Worm (Caenorhabditis elegans): ENCODE data around the gene F59B1.8.
"Not testable (repeated sequence)": the region's sequence is repeated elsewhere in the genome, so short reads cannot be mapped to it uniquely, and the experiment has no call there.

The F59B1.8 gene

DNA sequence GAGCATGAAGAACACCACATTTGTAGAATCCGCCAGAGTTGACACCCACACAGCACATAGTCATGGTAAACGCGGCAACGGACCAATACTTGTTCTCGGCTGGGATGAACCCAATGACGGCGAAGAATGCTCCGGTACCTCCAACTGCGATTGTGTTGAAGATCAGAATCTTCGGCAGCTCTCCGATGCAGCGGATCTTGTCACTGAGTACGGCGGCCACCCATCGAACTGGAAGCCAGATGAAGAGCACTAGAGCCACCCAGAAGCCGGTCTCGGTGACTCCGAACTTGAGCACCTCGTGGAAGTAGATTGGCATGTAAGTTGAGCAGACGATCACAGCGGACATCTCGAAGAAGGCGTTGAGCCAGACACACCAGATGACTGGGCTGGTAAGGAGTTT is 31.0 kb downstream of the F59B1.8 start:
- TF ChIP-seq drap-1 (GFP tag; optimal IDR thresholded peaks at IDR 0.05), result no peak
- TF ChIP-seq cnd-1 (tag; optimal IDR thresholded peaks at IDR 0.05), result no peak
- no peak for TF ChIP-seq pha-4 (tag; optimal IDR thresholded peaks at IDR 0.05)
- TF ChIP-seq ceh-83 (GFP tag; optimal IDR thresholded peaks at IDR 0.05), result no peak
- no peak for TF ChIP-seq nhr-12 (tag; optimal IDR thresholded peaks at IDR 0.05)
- TF ChIP-seq tbx-8 (GFP tag; optimal IDR thresholded peaks at IDR 0.05), result no peak
- TF ChIP-seq lin-32 (GFP tag; optimal IDR thresholded peaks at IDR 0.05), result no peak
- no peak for TF ChIP-seq lsy-2 (tag; optimal IDR thresholded peaks at IDR 0.05)
- TF ChIP-seq elt-1 (tag; optimal IDR thresholded peaks at IDR 0.05; ENCODE audit: borderline replicate concordance, insufficient read depth), result no peak

DNA sequence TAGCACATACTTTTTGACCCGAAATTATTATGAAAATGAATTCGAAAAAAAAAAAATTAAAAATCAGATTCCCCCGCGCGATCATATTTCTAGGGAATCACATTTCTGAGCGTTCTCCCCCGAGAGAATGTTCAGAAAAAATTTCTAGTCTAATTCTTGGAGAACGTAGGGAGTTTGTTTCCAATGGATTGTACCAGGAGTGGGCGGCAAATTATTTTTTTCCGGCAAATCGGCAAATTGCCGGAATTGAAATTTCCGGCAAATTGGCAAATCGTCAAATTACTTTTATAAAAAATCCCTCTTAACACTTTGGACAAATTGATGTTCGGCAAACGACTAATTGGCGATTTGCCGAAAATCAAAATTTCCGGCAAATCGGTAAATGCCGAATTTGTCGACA is 32.4 kb downstream of the F59B1.8 start, which contains the start of gene T22F3.10:
Gene T22F3.10, minus strand, starts transcription at position 101 of the 400 bp plus-strand sequence.
- TF ChIP-seq ceh-39 (tag; optimal IDR thresholded peaks at IDR 0.05), result no peak
- TF ChIP-seq M03D4.4 (tag; optimal IDR thresholded peaks at IDR 0.05), result no peak

- no peak for TF ChIP-seq unc-62 (GFP tag; optimal IDR thresholded peaks at IDR 0.05)
- TF ChIP-seq sem-2 (GFP tag; optimal IDR thresholded peaks at IDR 0.05), result no peak
- no peak for TF ChIP-seq lin-13 (tag; optimal IDR thresholded peaks at IDR 0.05)
- no peak for TF ChIP-seq mls-2 (tag; optimal IDR thresholded peaks at IDR 0.05)
- no peak for TF ChIP-seq ceh-39 (tag; optimal IDR thresholded peaks at IDR 0.05)
- TF ChIP-seq nhr-12 (tag; optimal IDR thresholded peaks at IDR 0.05), result no peak
- TF ChIP-seq nhr-28 (tag; optimal IDR thresholded peaks at IDR 0.05), result no peak
- TF ChIP-seq bed-3 (GFP tag; optimal IDR thresholded peaks at IDR 0.05), result no peak
Measured at ce11 chrV:3610709-3611108, 33.3 kb downstream of the F59B1.8 start.

DNA sequence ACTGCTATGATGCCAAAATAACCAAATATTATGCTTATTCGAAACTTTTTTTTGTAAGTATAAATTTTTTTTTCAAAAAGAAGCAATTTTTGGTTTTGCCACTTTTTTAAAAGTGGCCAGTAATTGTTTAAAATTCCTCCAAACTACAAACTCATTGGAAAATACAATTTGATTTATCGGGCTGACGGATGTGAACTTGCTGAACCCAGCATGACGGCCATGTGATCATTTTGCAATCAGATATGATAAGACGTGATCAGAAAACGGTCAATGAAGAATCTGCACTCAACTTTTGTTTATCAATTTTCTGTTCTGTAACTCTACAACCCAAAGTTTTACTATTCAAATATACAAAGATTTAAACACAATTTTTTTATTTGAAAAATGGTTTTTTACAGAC is 37.7 kb downstream of the F59B1.8 start:
- TF ChIP-seq M03D4.4 (tag; optimal IDR thresholded peaks at IDR 0.05) (no peak), ham-2 (GFP tag; optimal IDR thresholded peaks at IDR 0.05) (no peak), sem-2 (GFP tag; optimal IDR thresholded peaks at IDR 0.05) (no peak), mab-5 (tag; optimal IDR thresholded peaks at IDR 0.05) (no peak)

ce11 chrV:3605325-3605724 is 38.7 kb downstream of the F59B1.8 start, which contains the start of gene T22F3.8:
TSS of gene T22F3.8 (minus strand) at chrV:3605425.
- no peak for TF ChIP-seq zip-8 (tag; optimal IDR thresholded peaks at IDR 0.05)
- no peak for TF ChIP-seq ceh-83 (GFP tag; optimal IDR thresholded peaks at IDR 0.05)
- TF ChIP-seq ztf-11 (tag; optimal IDR thresholded peaks at IDR 0.05), result no peak
- no peak for TF ChIP-seq unc-39 (tag; optimal IDR thresholded peaks at IDR 0.05)
- no peak for TF ChIP-seq mab-5 (tag; optimal IDR thresholded peaks at IDR 0.05)
- no peak for TF ChIP-seq lin-13 (tag; optimal IDR thresholded peaks at IDR 0.05)
- no peak for TF ChIP-seq lsy-2 (tag; optimal IDR thresholded peaks at IDR 0.05)
- no peak for TF ChIP-seq mls-2 (tag; optimal IDR thresholded peaks at IDR 0.05)
- no peak for TF ChIP-seq nhr-237 (tag; optimal IDR thresholded peaks at IDR 0.05)
- TF ChIP-seq sem-2 (GFP tag; optimal IDR thresholded peaks at IDR 0.05), result no peak
- no peak for TF ChIP-seq elt-3 (tag; optimal IDR thresholded peaks at IDR 0.05)
- no peak for TF ChIP-seq pha-4 (tag; optimal IDR thresholded peaks at IDR 0.05)
- TF ChIP-seq snpc-4 (tag; optimal IDR thresholded peaks at IDR 0.05), result no peak
- no peak for TF ChIP-seq sptf-1 (tag; optimal IDR thresholded peaks at IDR 0.05)
- TF ChIP-seq drap-1 (GFP tag; optimal IDR thresholded peaks at IDR 0.05), result no peak
- no peak for TF ChIP-seq lin-32 (GFP tag; optimal IDR thresholded peaks at IDR 0.05)
- no peak for TF ChIP-seq bed-3 (GFP tag; optimal IDR thresholded peaks at IDR 0.05)
- TF ChIP-seq ceh-39 (tag; optimal IDR thresholded peaks at IDR 0.05), result no peak

- TF ChIP-seq ham-2 (GFP tag; optimal IDR thresholded peaks at IDR 0.05), result no peak
- no peak for TF ChIP-seq nhr-2 (tag; optimal IDR thresholded peaks at IDR 0.05)
- TF ChIP-seq unc-62 (GFP tag; optimal IDR thresholded peaks at IDR 0.05), result no peak
- TF ChIP-seq ceh-39 (tag; optimal IDR thresholded peaks at IDR 0.05), result no peak
Measured at ce11 chrV:3600570-3600969, 43.5 kb downstream of the F59B1.8 start, which contains the start of gene T22F3.7. TSS of gene T22F3.7 (minus strand) at chrV:3600670.

DNA sequence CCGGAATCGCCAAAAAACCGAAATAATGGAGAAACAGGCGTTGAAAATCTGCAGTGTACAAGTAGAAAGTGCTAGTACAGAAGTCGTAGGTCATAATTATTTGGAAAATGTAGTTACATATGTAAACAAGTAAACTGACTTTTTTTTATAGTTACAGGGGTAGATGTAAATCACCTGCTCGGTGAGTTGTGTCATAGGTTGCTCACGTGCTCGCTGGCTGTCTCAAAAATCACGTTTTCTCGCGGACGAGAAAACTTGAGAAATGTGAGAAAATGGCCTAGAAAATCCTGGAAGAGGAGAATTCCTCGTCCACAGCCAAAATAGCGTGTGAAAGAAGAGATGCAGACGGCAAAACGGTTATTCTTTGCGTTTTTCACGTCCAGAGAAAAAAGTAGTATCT is 47.0 kb downstream of the F59B1.8 start, which contains the start of gene srh-212:
Gene srh-212, minus strand, starts transcription at position 101 of the 400 bp plus-strand sequence.
- TF ChIP-seq cnd-1 (tag; optimal IDR thresholded peaks at IDR 0.05); ztf-11 (tag; optimal IDR thresholded peaks at IDR 0.05); ham-2 (GFP tag; optimal IDR thresholded peaks at IDR 0.05): not testable (repeated sequence)
